Fruit fly (Drosophila melanogaster) whole organism, embryonic: ENCODE data around the gene CG43439.

Source experiments
- CG1024 ChIP-seq: fragments of 200-800 bp; sonication (Bioruptor generic); IDR thresholded peaks from 2 replicates; pipeline ENCODE4 v1.3.6; 2022; ENCODE audit warnings: missing biosample characterization, missing genetic modification characterization
- CG10321 ChIP-seq: fragments of 200-800 bp; sonication (Bioruptor generic); IDR thresholded peaks from 2 replicates; pipeline ENCODE4 v1.3.6; 2022; ENCODE audit warnings: missing biosample characterization, missing genetic modification characterization
- CG11456 ChIP-seq: fragments of 200-800 bp; sonication (Bioruptor generic); IDR thresholded peaks from 3 replicates; pipeline ENCODE4 v1.3.6; 2022; ENCODE audit warnings: missing biosample characterization, missing genetic modification characterization
- CG12236 ChIP-seq: fragments of 200-800 bp; sonication (Bioruptor generic); optimal IDR thresholded peaks from 2 replicates; lab custom pipeline; 2016; ENCODE audit warnings: missing biosample characterization, missing genetic modification characterization
- CG12769 ChIP-seq: fragments of 200-800 bp; sonication (Bioruptor generic); optimal IDR thresholded peaks from 2 replicates; lab custom pipeline; 2019; ENCODE audit warnings: missing biosample characterization, mild to moderate bottlenecking, missing genetic modification characterization, moderate library complexity
- CG13123 ChIP-seq: fragments of 200-800 bp; sonication (Bioruptor generic); optimal IDR thresholded peaks from 2 replicates; lab custom pipeline; 2016; ENCODE audit warnings: missing biosample characterization, missing genetic modification characterization
- CG13775 ChIP-seq: fragments of 200-800 bp; sonication (Bioruptor generic); optimal IDR thresholded peaks from 3 replicates; lab custom pipeline; 2017; ENCODE audit warnings: missing biosample characterization, mild to moderate bottlenecking, missing genetic modification characterization
- CG1602 ChIP-seq: fragments of 200-800 bp; sonication (Bioruptor generic); optimal IDR thresholded peaks from 3 replicates; lab custom pipeline; 2016; ENCODE audit warnings: missing biosample characterization, missing genetic modification characterization
- CG17802 ChIP-seq: fragments of 200-800 bp; sonication (Bioruptor generic); optimal IDR thresholded peaks from 2 replicates; lab custom pipeline; 2018; ENCODE audit warnings: missing biosample characterization, mild to moderate bottlenecking, missing genetic modification characterization, moderate library complexity
- CG17829 ChIP-seq: fragments of 200-800 bp; optimal IDR thresholded peaks from 2 replicates; lab custom pipeline; 2019; ENCODE audit warnings: missing biosample characterization, mild to moderate bottlenecking, missing genetic modification characterization, moderate library complexity
- CG18011 ChIP-seq: fragments of 200-800 bp; sonication (Bioruptor generic); optimal IDR thresholded peaks from 2 replicates; lab custom pipeline; 2017; ENCODE audit warnings: missing biosample characterization, missing genetic modification characterization, mild to moderate bottlenecking, moderate library complexity, missing genotype
- CG1832 ChIP-seq: fragments of 200-800 bp; sonication (Bioruptor generic); optimal IDR thresholded peaks from 2 replicates; lab custom pipeline; 2017; ENCODE audit warnings: missing biosample characterization, mild to moderate bottlenecking, missing genetic modification characterization, inconsistent platforms
- CG2129 ChIP-seq: fragments of 200-800 bp; sonication (Bioruptor generic); IDR thresholded peaks from 2 replicates; pipeline ENCODE4 v1.3.6; 2022; ENCODE audit warnings: missing biosample characterization, missing genetic modification characterization; ENCODE audit not compliant: partially characterized antibody
- CG2199 ChIP-seq: fragments of 200-800 bp; sonication (Bioruptor generic); IDR thresholded peaks from 3 replicates; pipeline ENCODE4 v1.3.6; 2022; ENCODE audit warnings: missing biosample characterization, missing genetic modification characterization
- CG31388 ChIP-seq: fragments of 200-800 bp; sonication (Bioruptor generic); optimal IDR thresholded peaks from 2 replicates; lab custom pipeline; 2016; ENCODE audit warnings: missing biosample characterization, missing genetic modification characterization
- CG32532 ChIP-seq: fragments of 200-800 bp; sonication (Bioruptor generic); IDR thresholded peaks from 2 replicates; pipeline ENCODE4 v1.3.6; 2022; ENCODE audit warnings: missing biosample characterization, missing genetic modification characterization
- CG33213 ChIP-seq: fragments of 200-800 bp; sonication (Bioruptor generic); optimal IDR thresholded peaks from 3 replicates; lab custom pipeline; 2016; ENCODE audit warnings: missing biosample characterization, missing genetic modification characterization
- CG4730 ChIP-seq: fragments of 200-800 bp; sonication (Bioruptor generic); IDR thresholded peaks from 2 replicates; pipeline ENCODE4 v1.3.6; 2022; ENCODE audit warnings: missing biosample characterization, missing genetic modification characterization
- CG6689 ChIP-seq: fragments of 200-800 bp; sonication (Bioruptor generic); IDR thresholded peaks from 2 replicates; pipeline ENCODE4 v1.3.6; 2022; ENCODE audit warnings: missing biosample characterization, missing genetic modification characterization
- CG8388 ChIP-seq: fragments of 200-800 bp; sonication (Bioruptor generic); optimal IDR thresholded peaks from 2 replicates; lab custom pipeline; 2019; ENCODE audit warnings: missing biosample characterization, mild to moderate bottlenecking, missing genetic modification characterization, moderate library complexity
- CG8924 ChIP-seq: fragments of 200-800 bp; optimal IDR thresholded peaks from 3 replicates; lab custom pipeline; 2019; ENCODE audit warnings: missing biosample characterization, mild to moderate bottlenecking, missing genetic modification characterization, moderate library complexity
- CG9876 ChIP-seq: fragments of 200-800 bp; sonication (Bioruptor generic); optimal IDR thresholded peaks from 2 replicates; lab custom pipeline; 2016; ENCODE audit warnings: missing biosample characterization, missing genetic modification characterization
- CkIIα-i1 ChIP-seq: fragments of 200-800 bp; sonication (Bioruptor generic); IDR thresholded peaks from 2 replicates; pipeline ENCODE4 v1.3.6; 2022; ENCODE audit warnings: missing biosample characterization, missing genetic modification characterization
- Dbx ChIP-seq: fragments of 200-800 bp; sonication (Bioruptor generic); IDR thresholded peaks from 3 replicates; pipeline ENCODE4 v1.3.6; 2022; ENCODE audit warnings: missing biosample characterization, missing genetic modification characterization
- Jarid2 ChIP-seq: fragments of 200-800 bp; sonication (Bioruptor generic); optimal IDR thresholded peaks from 3 replicates; lab custom pipeline; 2017; ENCODE audit warnings: mild to moderate bottlenecking, missing biosample characterization, missing genetic modification reagents, missing genetic modification characterization
- Max ChIP-seq: fragments of 200-800 bp; sonication (Bioruptor generic); optimal IDR thresholded peaks from 2 replicates; lab custom pipeline; 2016; ENCODE audit warnings: missing biosample characterization, mild to moderate bottlenecking, missing genetic modification characterization
- Med ChIP-seq: fragments of 200-800 bp; sonication (Bioruptor generic); peaks from one replicate; lab custom pipeline; 2016; ENCODE audit warnings: missing biosample characterization, missing genetic modification characterization, mild to moderate bottlenecking, inconsistent platforms, moderate library complexity
- Mes4 ChIP-seq: fragments of 200-800 bp; sonication (Bioruptor generic); optimal IDR thresholded peaks from 2 replicates; lab custom pipeline; 2016; ENCODE audit warnings: missing biosample characterization, missing genetic modification characterization
- Pdp1 ChIP-seq, 2 experiments: fragments of 200-800 bp; sonication (Bioruptor generic); optimal IDR thresholded peaks; 3 replicates each; lab custom pipeline; 2016; ENCODE audit warnings: missing biosample characterization in 2 of 2, missing genetic modification characterization in 2 of 2, mild to moderate bottlenecking in 1 of 2, moderate library complexity in 1 of 2
- Rfx ChIP-seq: fragments of 200-800 bp; sonication (Bioruptor generic); IDR thresholded peaks from 2 replicates; pipeline ENCODE4 v1.3.6; 2022; ENCODE audit warnings: missing biosample characterization, missing genetic modification characterization
- Sry-β ChIP-seq: fragments of 200-800 bp; sonication (Bioruptor generic); optimal IDR thresholded peaks from 2 replicates; lab custom pipeline; 2018; ENCODE audit warnings: missing biosample characterization, mild to moderate bottlenecking, missing genetic modification characterization, moderate library complexity
- Vsx1 ChIP-seq: fragments of 200-800 bp; sonication (Bioruptor generic); optimal IDR thresholded peaks from 2 replicates; lab custom pipeline; 2017; ENCODE audit warnings: missing biosample characterization, mild to moderate bottlenecking, missing genetic modification characterization, missing genetic modification reagents
- Xbp1 ChIP-seq: fragments of 200-800 bp; sonication (Bioruptor generic); optimal IDR thresholded peaks from 3 replicates; lab custom pipeline; 2016; ENCODE audit warnings: missing biosample characterization, mild to moderate bottlenecking, missing genetic modification characterization
- ci ChIP-seq: fragments of 200-800 bp; sonication (Bioruptor generic); IDR thresholded peaks from 3 replicates; pipeline ENCODE4 v1.3.6; 2022; ENCODE audit warnings: missing biosample characterization, missing genetic modification characterization
- dysf ChIP-seq: fragments of 200-800 bp; sonication (Bioruptor generic); IDR thresholded peaks from 3 replicates; pipeline ENCODE4 v1.3.6; 2022; ENCODE audit warnings: missing biosample characterization, missing genetic modification characterization
- esg ChIP-seq: fragments of 200-800 bp; sonication (Bioruptor generic); conservative IDR thresholded peaks from 2 replicates; pipeline ENCODE4 v1.3.6; 2022; ENCODE audit warnings: missing biosample characterization, missing genetic modification characterization
- fru ChIP-seq: fragments of >200 bp; optimal IDR thresholded peaks from 2 replicates; lab custom pipeline; 2017
- insv ChIP-seq, 2 experiments: fragments of 200-800 bp; sonication (Bioruptor generic); optimal IDR thresholded peaks; 3 replicates each; lab custom pipeline; 2016 to 2018; ENCODE audit warnings: missing biosample characterization in 2 of 2, missing genetic modification characterization in 2 of 2
- nom ChIP-seq: fragments of 200-800 bp; sonication (Bioruptor generic); optimal IDR thresholded peaks from 2 replicates; lab custom pipeline; 2017; ENCODE audit warnings: missing biosample characterization, missing genetic modification characterization, mild to moderate bottlenecking, moderate library complexity, missing genetic modification reagents
- otp ChIP-seq: fragments of 200-800 bp; sonication (Bioruptor generic); IDR thresholded peaks from 3 replicates; pipeline ENCODE4, ENCODE4 v1.3.6; 2022; ENCODE audit warnings: missing biosample characterization, missing genetic modification characterization
- pfk ChIP-seq: fragments of 200-800 bp; sonication (Bioruptor generic); optimal IDR thresholded peaks from 2 replicates; lab custom pipeline; 2018; ENCODE audit warnings: missing biosample characterization, mild to moderate bottlenecking, missing genetic modification characterization, moderate library complexity
- rib ChIP-seq: fragments of 200-800 bp; sonication (Bioruptor generic); IDR thresholded peaks from 2 replicates; pipeline ENCODE4 v1.3.6; 2022; ENCODE audit warnings: missing biosample characterization, missing genetic modification characterization
- run ChIP-seq: fragments of 200-800 bp; sonication (Bioruptor generic); optimal IDR thresholded peaks from 3 replicates; lab custom pipeline; 2018; ENCODE audit warnings: missing biosample characterization, mild to moderate bottlenecking, missing genetic modification characterization
- tio ChIP-seq: fragments of 200-800 bp; sonication (Bioruptor generic); optimal IDR thresholded peaks from 2 replicates; lab custom pipeline; 2017; ENCODE audit warnings: missing biosample characterization, missing genetic modification characterization, inconsistent platforms

The CG43439 gene

dm6 chr3L:6975875-6976274, 8.5 kb downstream of the CG43439 start (continued):
- TF ChIP-seq Rfx (GFP tag; lab: Robert Waterston, UW) (peak; percentile 12; the same call in 1 of the 2 replicates), Pdp1 (GFP tag; optimal IDR thresholded peaks at IDR 0.05; lab: Kevin White, UChicago) (peak in 1 of 2 experiments; percentile 88), CG10321 (GFP tag; lab: Robert Waterston, UW) (peak; percentile 50; the same call in 1 of the 2 replicates), CG4730 (GFP tag; lab: Robert Waterston, UW) (no peak), ci (GFP tag; lab: Robert Waterston, UW) (peak; percentile 28; the same call in 2 of the 3 replicates), CG6689 (GFP tag; lab: Robert Waterston, UW) (no peak), run (tag; lab: Kevin White, UChicago) (peak; percentile 21), CG17802 (tag; lab: Kevin White, UChicago) (peak; percentile 96), CG1832 (peak; percentile 53), CG2199 (GFP tag; lab: Robert Waterston, UW) (0 out of 3 replicates have a peak, but pooled peaks have one; percentile 49), rib (GFP tag; lab: Robert Waterston, UW) (0 out of 2 replicates have a peak, but pooled peaks have one; percentile 26)

dm6 chr3L:6972367-6972766, 12.0 kb downstream of the CG43439 start, which contains the start of gene CG10063:
TSS of gene CG10063 (minus strand) at chr3L:6972467.
- no peak for TF ChIP-seq CG12769 (tag; lab: Kevin White, UChicago)

- TF ChIP-seq CG8924 (tag; lab: Kevin White, UChicago) = no peak
- no peak for TF ChIP-seq esg (GFP tag; lab: Robert Waterston, UW)
- TF ChIP-seq CG11456 (GFP tag; lab: Robert Waterston, UW) = no peak
- TF ChIP-seq Sry-β (GFP tag; lab: Kevin White, UChicago) = no peak
- TF ChIP-seq CG8388 = no peak
- TF ChIP-seq fru (lab: Kevin White, UChicago) = no peak
- no peak for TF ChIP-seq Dbx (GFP tag; lab: Robert Waterston, UW)
- TF ChIP-seq CG33213 (GFP tag; lab: Kevin White, UChicago) = no peak
- TF ChIP-seq CG13123 (GFP tag; lab: Kevin White, UChicago) = no peak
- no peak for TF ChIP-seq dysf (GFP tag; lab: Robert Waterston, UW)
Measured at dm6 chr3L:6971298-6971697, 13.1 kb downstream of the CG43439 start.

- TF ChIP-seq Mes4 (GFP tag; lab: Kevin White, UChicago) = no peak
- peak; percentile 27 for TF ChIP-seq Xbp1 (GFP tag; lab: Kevin White, UChicago)
- no peak for TF ChIP-seq CG2129 (GFP tag; lab: Robert Waterston, UW)
- peak; percentile 68 for TF ChIP-seq tio (GFP tag; lab: Kevin White, UChicago)
- TF ChIP-seq Vsx1 (GFP tag; lab: Kevin White, UChicago) = no peak
- TF ChIP-seq CG31388 (GFP tag; lab: Kevin White, UChicago) = no peak
- TF ChIP-seq CG13775 (GFP tag; lab: Kevin White, UChicago) = peak; percentile 70
- peak; percentile 39; the same call in 1 of the 2 replicates for TF ChIP-seq CG1024 (GFP tag; lab: Robert Waterston, UW)
- TF ChIP-seq CG9876 = no peak
- no peak for TF ChIP-seq insv (GFP tag; optimal IDR thresholded peaks at IDR 0.05; lab: Kevin White, UChicago)
- TF ChIP-seq CG1602 (GFP tag; lab: Kevin White, UChicago) = peak; percentile 49
- TF ChIP-seq nom (GFP tag; lab: Kevin White, UChicago) = no peak
- no peak for TF ChIP-seq CG18011 (GFP tag; lab: Kevin White, UChicago)
- peak; percentile 69 for TF ChIP-seq CG32532
- TF ChIP-seq Jarid2 (GFP tag; lab: Kevin White, UChicago) = no peak
- no peak for TF ChIP-seq pfk (GFP tag; lab: Kevin White, UChicago)
- no peak; the same call in 2 of the 3 replicates for TF ChIP-seq otp
- peak; percentile 23 for TF ChIP-seq CG17829 (tag; lab: Kevin White, UChicago)
- TF ChIP-seq CkIIα-i1 = no peak
- peak; percentile 65 for TF ChIP-seq Med
- TF ChIP-seq Max = peak; percentile 17
- TF ChIP-seq CG12236 (GFP tag; lab: Kevin White, UChicago) = no peak
Measured at dm6 chr3L:6968961-6969814, 15.2 kb downstream of the CG43439 start, which contains the start of the genes Mis12 and CG9953. TSS of gene Mis12 (minus strand) at chr3L:6969048. TSS of gene CG9953 (plus strand) at chr3L:6969658.
